Worm (Caenorhabditis elegans): ENCODE results near the gene srz-14.

srz-14 gene

ce11 chrV:16209837-16210236 lies 26.4 kb downstream of the srz-14 start, which contains the start of gene oac-15:
oac-15 (minus strand) TSS chrV:16209937.
- TF ChIP-seq tbx-2 (tag; optimal IDR thresholded peaks at IDR 0.05) (no peak), C34B4.2 (tag; optimal IDR thresholded peaks at IDR 0.05) (no peak), irx-1 (tag; optimal IDR thresholded peaks at IDR 0.05) (no peak), elt-3 (tag; optimal IDR thresholded peaks at IDR 0.05) (no peak), ceh-63 (GFP tag; optimal IDR thresholded peaks at IDR 0.05) (no peak), alr-1 (tag; optimal IDR thresholded peaks at IDR 0.05; ENCODE audit: borderline replicate concordance) (no peak)

- TF ChIP-seq lin-13 (GFP tag; optimal IDR thresholded peaks at IDR 0.05): no peak
- no peak for TF ChIP-seq dsc-1 (tag; optimal IDR thresholded peaks at IDR 0.05)
- no peak for TF ChIP-seq F16B12.6 (tag; optimal IDR thresholded peaks at IDR 0.05)
- no peak for TF ChIP-seq fkh-10 (GFP tag; optimal IDR thresholded peaks at IDR 0.05)
- no peak for TF ChIP-seq ces-1 (GFP tag; optimal IDR thresholded peaks at IDR 0.05)
- TF ChIP-seq nhr-84 (tag; optimal IDR thresholded peaks at IDR 0.05): no peak
- no peak for TF ChIP-seq egl-13 (tag; optimal IDR thresholded peaks at IDR 0.05)
- TF ChIP-seq C34B4.2 (tag; optimal IDR thresholded peaks at IDR 0.05): no peak
- TF ChIP-seq vab-15 (tag; optimal IDR thresholded peaks at IDR 0.05): no peak
Measured at ce11 chrV:16210257-16211002, 27.0 kb downstream of the srz-14 start, which contains the start of gene F11A5.16. F11A5.16 (plus strand) TSS chrV:16210952.

- TF ChIP-seq nhr-85 (tag) (peak; percentile 46), blmp-1 (tag; optimal IDR thresholded peaks at IDR 0.05) (peak; percentile 54), sptf-1 (tag; optimal IDR thresholded peaks at IDR 0.05) (no peak), elt-3 (tag; optimal IDR thresholded peaks at IDR 0.05) (peak in 4 of 6 experiments; percentile 30 to 88 (median 60))
Measured at ce11 chrV:16211713-16212112, 28.3 kb downstream of the srz-14 start.

ce11 chrV:16213323-16213722 lies 29.9 kb downstream of the srz-14 start:
- TF ChIP-seq dsc-1 (tag; optimal IDR thresholded peaks at IDR 0.05) (no peak), irx-1 (tag; optimal IDR thresholded peaks at IDR 0.05) (no peak), lin-14 (GFP tag; optimal IDR thresholded peaks at IDR 0.05) (peak; percentile 76), lsy-2 (tag; optimal IDR thresholded peaks at IDR 0.05) (peak in 1 of 2 experiments; percentile 14), unc-130 (tag; optimal IDR thresholded peaks at IDR 0.05) (no peak), ceh-8 (GFP tag; optimal IDR thresholded peaks at IDR 0.05) (no peak), elt-3 (tag; optimal IDR thresholded peaks at IDR 0.05) (peak in 5 of 6 experiments; percentile 67 to 92 (median 79)), fkh-8 (tag; optimal IDR thresholded peaks at IDR 0.05) (no peak), tbx-2 (tag; optimal IDR thresholded peaks at IDR 0.05) (no peak), zag-1 (tag; optimal IDR thresholded peaks at IDR 0.05) (no peak), sup-37 (GFP tag; optimal IDR thresholded peaks at IDR 0.05) (no peak), mdl-1 (tag; optimal IDR thresholded peaks at IDR 0.05) (peak in 1 of 2 experiments; percentile 9), mef-2 (tag; optimal IDR thresholded peaks at IDR 0.05) (no peak), ceh-63 (GFP tag; optimal IDR thresholded peaks at IDR 0.05) (no peak), nhr-19 (GFP tag; conservative IDR thresholded peaks at IDR 0.05) (peak; percentile 75), lin-35 (GFP tag; optimal IDR thresholded peaks at IDR 0.05) (peak in 1 of 2 experiments; percentile 42), efl-1 (optimal IDR thresholded peaks at IDR 0.05) (no peak), efl-1 (GFP tag; optimal IDR thresholded peaks at IDR 0.05 in 1 of 2) (no peak), alr-1 (tag; optimal IDR thresholded peaks at IDR 0.05; ENCODE audit: borderline replicate concordance) (no peak), tlp-1 (tag; optimal IDR thresholded peaks at IDR 0.05) (no peak), Y116A8C.19 (tag; optimal IDR thresholded peaks at IDR 0.05; ENCODE audit: borderline replicate concordance) (no peak), lin-39 (tag; optimal IDR thresholded peaks at IDR 0.05) (no peak), blmp-1 (tag; optimal IDR thresholded peaks at IDR 0.05) (peak; percentile 85), lin-15B (tag; optimal IDR thresholded peaks at IDR 0.05) (no peak), sox-4 (tag; optimal IDR thresholded peaks at IDR 0.05) (no peak), snu-23 (GFP tag; optimal IDR thresholded peaks at IDR 0.05) (peak; percentile 64), ama-1 (optimal IDR thresholded peaks at IDR 0.05) (no peak), nhr-11 (tag; optimal IDR thresholded peaks at IDR 0.05) (no peak), isw-1 (GFP tag; IDR thresholded peaks at IDR 0.05) (no peak), unc-62 (GFP tag; optimal IDR thresholded peaks at IDR 0.05) (no peak), ceh-88 (GFP tag; IDR thresholded peaks at IDR 0.05) (no peak), nhr-71 (tag; optimal IDR thresholded peaks at IDR 0.05) (peak; percentile 69), nhr-20 (tag; optimal IDR thresholded peaks at IDR 0.05) (peak; percentile 86), aly-2 (tag; optimal IDR thresholded peaks at IDR 0.05) (no peak), dpl-1 (GFP tag; optimal IDR thresholded peaks at IDR 0.05) (peak in 1 of 3 experiments; percentile 3)

All from whole organism, L1 larva.